Worm (Caenorhabditis elegans) whole organism, L4 larva: ENCODE measurements around the gene C24D10.4.

ENCODE experiments used
- ceh-82 ChIP-seq: sonication (generic microtip); optimal IDR thresholded peaks from 2 replicates; lab custom pipeline; 2017; ENCODE audit warnings: missing biosample characterization, missing genetic modification characterization
- egl-27 ChIP-seq: sonication (generic microtip); optimal IDR thresholded peaks from 3 replicates; lab custom pipeline; 2017; ENCODE audit warnings: missing biosample characterization, missing genetic modification reagents, missing genetic modification characterization
- lin-39 ChIP-seq: fragments of 150-350 bp; optimal IDR thresholded peaks from 2 replicates; lab custom pipeline; 2014; ENCODE audit warnings: missing biosample characterization, missing genetic modification reagents, missing genetic modification characterization
- tra-1 ChIP-seq: fragments of 200-800 bp; sonication (Bioruptor generic); IDR thresholded peaks from 2 replicates; pipeline ENCODE4 v1.3.6; 2022; ENCODE audit warnings: missing genetic modification reagents, missing genetic modification characterization, missing compliant biosample characterization
- unc-62 ChIP-seq, 3 experiments: fragments of 150-350 bp in 1 of 3; sonication (generic microtip); optimal IDR thresholded peaks in 2 of 3; peaks in 1 of 3; 1 replicate in 1 of 3; 2 replicates in 2 of 3; lab custom pipeline; 2014 to 2017; ENCODE audit warnings: missing biosample characterization in 3 of 3, missing genetic modification characterization in 3 of 3, missing genetic modification reagents in 3 of 3, missing genotype in 1 of 3

DNA sequence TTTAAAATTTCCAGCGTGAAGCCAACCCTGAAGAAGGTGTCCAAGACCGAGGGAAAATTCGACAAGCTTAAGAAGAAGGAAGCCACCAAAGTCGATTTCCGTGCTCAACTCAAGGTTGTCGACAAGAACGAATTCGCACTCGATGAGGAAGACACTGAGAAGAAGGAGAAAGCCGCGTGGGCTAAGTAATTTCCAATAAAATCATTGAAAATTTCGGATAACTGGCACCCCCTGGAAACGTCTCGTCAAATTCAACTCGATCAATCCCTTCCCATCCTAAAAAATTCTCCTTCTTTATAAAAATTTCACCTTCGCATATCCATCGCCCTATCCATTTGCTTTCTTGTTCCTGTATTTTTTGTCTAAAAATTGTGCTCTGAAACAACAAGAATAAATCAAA, 46.4 kb downstream of the C24D10.4 start:
- no peak for TF ChIP-seq ceh-82 (tag; lab: Kevin White, UChicago)
- TF ChIP-seq tra-1: no peak
- no peak for TF ChIP-seq egl-27 (tag; lab: Kevin White, UChicago)
- no peak for TF ChIP-seq lin-39 (tag; lab: Kevin White, UChicago)
- no peak for TF ChIP-seq unc-62 (GFP tag; optimal IDR thresholded peaks at IDR 0.05 in 1 of 2; lab: Kevin White, UChicago)
- TF ChIP-seq unc-62 (tag; optimal IDR thresholded peaks at IDR 0.05; lab: Kevin White, UChicago): no peak
